Fruit fly (Drosophila melanogaster) S2 (cell line): ENCODE results near the gene CG6675.

Experiments used
- CG8478 ChIP-seq: fragments of >200 bp; optimal IDR thresholded peaks from 2 replicates; lab custom pipeline; 2018
- CTCF ChIP-seq, 2 experiments: fragments of >200 bp; optimal IDR thresholded peaks; 2 replicates each; lab custom pipeline; 2018

Gene CG6675

DNA sequence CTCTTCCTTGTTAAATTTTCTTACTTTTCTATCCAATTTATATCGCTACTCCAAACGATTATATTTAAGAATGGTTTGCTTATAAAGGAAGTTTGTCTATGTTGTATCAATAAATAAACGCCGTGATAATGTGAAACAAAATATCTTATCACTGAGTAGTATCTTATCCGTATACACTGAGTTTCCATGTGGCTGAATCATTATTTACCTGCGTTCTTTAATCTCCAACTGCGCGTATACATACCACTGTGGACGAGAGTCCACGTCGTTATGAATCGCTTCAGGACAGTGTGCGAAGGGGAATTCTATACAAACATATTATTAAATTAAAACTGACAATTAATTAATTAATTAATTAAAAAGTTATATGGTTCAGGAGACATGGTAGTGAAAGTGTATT, 30.6 kb downstream of the CG6675 start:
- TF ChIP-seq CG8478 (no peak), CTCF (optimal IDR thresholded peaks at IDR 0.05; lab: Kevin White, UChicago) (no peak)

dm6 chr2L:22139960-22140359, 31.2 kb downstream of the CG6675 start:
- TF ChIP-seq CTCF (optimal IDR thresholded peaks at IDR 0.05; lab: Kevin White, UChicago) (no peak), CG8478 (no peak)

dm6 chr2L:22142696-22143176, 34.0 kb downstream of the CG6675 start:
- TF ChIP-seq CG8478: no peak
- no peak for TF ChIP-seq CTCF (optimal IDR thresholded peaks at IDR 0.05; lab: Kevin White, UChicago)

DNA sequence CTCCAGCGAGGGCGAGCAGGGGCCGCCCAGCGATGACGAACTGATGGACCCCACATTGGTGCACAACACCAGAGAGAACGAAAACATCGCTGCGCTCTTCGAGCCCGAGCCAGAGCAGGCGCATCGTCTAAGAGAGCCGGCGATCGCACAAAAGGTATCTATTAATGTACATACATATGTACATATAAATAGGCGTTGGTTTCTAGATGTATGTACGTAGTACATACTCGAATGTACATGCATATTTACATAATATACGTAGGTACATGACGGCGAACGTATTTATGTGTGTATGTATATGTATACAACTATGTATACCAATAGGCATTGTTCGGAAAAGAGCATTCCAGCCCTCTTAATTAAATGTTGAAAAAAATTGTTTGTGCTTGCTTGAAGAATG, 35.4 kb downstream of the CG6675 start:
- TF ChIP-seq CTCF (optimal IDR thresholded peaks at IDR 0.05; lab: Kevin White, UChicago) (no peak), CG8478 (no peak)

DNA sequence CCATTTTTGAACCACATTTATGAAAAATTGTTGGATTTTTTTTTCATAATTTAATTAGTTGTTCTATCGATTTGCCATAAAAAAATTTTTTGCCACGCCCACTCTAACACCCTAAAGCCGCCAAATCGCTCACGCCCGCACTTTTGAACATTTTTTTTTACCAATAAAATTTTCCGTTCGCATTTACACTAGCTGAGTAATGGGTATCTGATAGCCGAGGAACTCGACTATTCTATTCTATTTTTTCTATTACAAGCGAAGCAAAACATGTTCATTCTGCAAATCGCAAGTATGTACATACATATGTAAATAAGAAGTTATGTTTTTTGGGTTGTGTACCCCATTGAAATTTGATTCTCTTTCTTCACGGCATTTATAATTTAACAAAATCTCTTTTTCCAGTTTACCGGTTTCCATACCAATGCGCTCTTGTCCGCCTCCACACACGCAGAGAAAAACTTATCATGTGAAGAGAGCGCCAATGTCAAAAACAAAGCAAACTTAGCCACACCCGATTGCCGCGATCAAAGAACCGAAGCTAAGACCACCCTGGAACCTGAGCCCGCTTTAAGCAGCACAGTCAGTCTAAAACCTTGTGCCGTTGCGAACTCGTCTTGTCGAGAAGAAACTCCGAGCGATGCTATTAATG, 36.6 kb downstream of the CG6675 start:
- TF ChIP-seq CG8478 (no peak), CTCF (optimal IDR thresholded peaks at IDR 0.05; lab: Kevin White, UChicago) (no peak)

DNA sequence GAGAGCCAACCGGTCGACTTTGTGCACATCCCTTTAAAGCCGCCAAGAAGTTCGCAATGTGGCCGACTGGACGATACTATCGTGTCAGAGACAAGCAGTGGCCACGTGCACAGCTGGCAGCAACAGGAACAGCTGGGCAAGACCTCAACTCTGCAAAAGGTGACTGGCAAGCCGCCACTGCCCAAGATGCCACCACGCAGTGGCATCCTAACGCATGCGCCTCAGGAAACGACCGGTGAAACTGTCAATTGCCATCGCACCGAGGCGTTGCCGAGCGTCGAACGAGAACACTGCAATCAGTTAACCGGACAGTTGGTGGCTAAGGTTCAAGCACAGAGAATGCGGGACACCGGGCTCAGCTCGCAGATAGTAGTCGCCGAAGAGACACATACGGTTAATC, 37.5 kb downstream of the CG6675 start:
- no peak for TF ChIP-seq CTCF (optimal IDR thresholded peaks at IDR 0.05; lab: Kevin White, UChicago)

DNA sequence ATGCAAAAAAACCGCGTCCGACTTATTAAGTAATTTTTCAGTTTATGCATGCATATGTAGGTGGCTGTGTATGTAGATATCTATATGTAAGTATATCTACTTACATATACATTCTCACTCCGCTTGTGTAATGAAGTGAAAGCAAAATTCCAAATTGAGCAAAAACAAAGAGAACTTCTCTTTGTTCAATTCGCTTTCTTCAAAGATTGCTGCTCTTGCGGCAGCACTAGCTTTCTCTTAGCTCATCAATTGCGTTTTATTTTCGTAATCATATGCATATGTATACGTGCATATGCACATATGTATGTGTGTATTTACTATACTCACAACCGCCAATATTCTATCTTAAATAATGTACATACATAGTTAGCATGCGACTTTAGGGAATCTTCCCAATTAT, 39.9 kb downstream of the CG6675 start:
- no peak for TF ChIP-seq CG8478
- TF ChIP-seq CTCF (optimal IDR thresholded peaks at IDR 0.05; lab: Kevin White, UChicago): no peak

DNA sequence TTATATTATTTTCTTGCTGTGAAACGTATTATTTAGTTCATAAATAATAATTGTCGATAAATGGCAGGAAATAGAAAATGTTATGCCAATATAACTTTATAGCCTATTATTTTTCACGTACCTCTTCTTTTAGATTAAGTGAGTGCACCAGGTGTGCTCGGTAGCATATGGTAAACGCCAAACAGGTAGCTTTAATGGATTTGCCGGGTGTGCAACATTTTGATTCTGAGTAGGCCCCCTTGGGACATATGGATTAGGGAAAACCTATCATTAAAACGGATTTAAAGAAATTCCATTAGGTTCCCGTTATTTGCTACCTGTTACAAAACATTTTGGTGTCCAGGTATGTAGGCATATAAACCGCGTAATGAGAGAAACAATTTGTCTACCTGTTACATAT, 42.6 kb downstream of the CG6675 start, which contains the start of gene dunk:
TSS of gene dunk (plus strand) at position 301 of the 400 bp plus-strand sequence.
- TF ChIP-seq CTCF (optimal IDR thresholded peaks at IDR 0.05; lab: Kevin White, UChicago) (no peak), CG8478 (no peak)

- TF ChIP-seq CG8478 (no peak), CTCF (optimal IDR thresholded peaks at IDR 0.05; lab: Kevin White, UChicago) (no peak)
Observed at dm6 chr2L:22153246-22153645, 44.5 kb downstream of the CG6675 start.

dm6 chr2L:22159800-22160199, 51.0 kb downstream of the CG6675 start:
- TF ChIP-seq CTCF (optimal IDR thresholded peaks at IDR 0.05; lab: Kevin White, UChicago): no peak
- TF ChIP-seq CG8478: no peak
